Fruit fly (Drosophila melanogaster): ENCODE measurements around the gene CG10561.
A peak's percentile ranks its signal among the peaks of the same experiment; 100 is the strongest.

The CG10561 gene

DNA sequence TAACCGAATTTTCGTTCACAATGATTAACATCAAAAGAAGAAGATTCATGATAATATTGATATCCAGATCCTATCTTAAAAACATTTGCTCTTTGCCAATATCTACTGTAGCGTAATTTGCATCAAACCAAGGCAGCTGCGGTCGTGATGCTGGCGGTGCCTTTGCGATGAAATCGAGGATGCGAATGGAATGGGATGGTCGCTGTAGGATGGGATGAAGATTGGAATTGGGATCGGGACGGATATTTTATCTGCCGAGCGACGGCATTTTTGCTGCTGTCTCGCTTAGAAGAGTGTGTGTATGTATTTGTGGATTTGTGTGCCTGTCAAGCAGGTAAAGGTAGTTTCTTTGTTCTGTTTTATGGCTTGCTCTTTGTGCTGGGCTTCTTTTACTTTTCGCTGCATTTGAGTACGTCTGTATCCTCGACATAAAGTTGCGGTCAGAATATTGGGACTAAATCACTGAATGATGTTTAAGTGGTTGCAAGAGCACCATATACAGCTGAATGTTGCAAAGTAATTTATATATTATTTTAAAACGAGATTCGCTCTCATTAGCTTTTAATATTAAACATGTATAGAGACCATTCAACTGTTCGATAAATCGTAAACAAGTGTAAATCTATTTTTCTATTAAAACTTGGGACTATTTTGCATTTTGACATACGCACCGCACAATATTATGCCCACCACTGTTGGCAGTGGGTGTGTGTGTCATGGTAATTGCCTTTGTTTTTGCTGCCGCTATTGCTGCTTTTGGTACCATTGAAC, 48.3 kb downstream of the CG10561 start:
- TF ChIP-seq h (optimal IDR thresholded peaks at IDR 0.05) (no peak), CG15479 (GFP tag; optimal IDR thresholded peaks at IDR 0.05) (peak; percentile 96), D (optimal IDR thresholded peaks at IDR 0.05) (peak; percentile 27), D (GFP tag; optimal IDR thresholded peaks at IDR 0.05) (no peak), corto (GFP tag; optimal IDR thresholded peaks at IDR 0.05) (peak; percentile 48), mam (GFP tag; optimal IDR thresholded peaks at IDR 0.05) (no peak), grau (tag; optimal IDR thresholded peaks at IDR 0.05) (peak; percentile 17), pan (optimal IDR thresholded peaks at IDR 0.05) (no peak), pan (GFP tag; optimal IDR thresholded peaks at IDR 0.05 in 1 of 2, IDR thresholded peaks at IDR 0.05 in 1 of 2) (peak in 1 of 2 experiments; percentile 12), tll (GFP tag; optimal IDR thresholded peaks at IDR 0.05) (peak in 1 of 2 experiments; percentile 37), gsb-n (tag; optimal IDR thresholded peaks at IDR 0.05) (no peak), CG17612 (GFP tag; IDR thresholded peaks at IDR 0.05) (no peak), CG18262 (tag; optimal IDR thresholded peaks at IDR 0.05) (peak; percentile 16), inv (GFP tag; IDR thresholded peaks at IDR 0.05; ENCODE audit: partially characterized antibody) (no peak), CG2199 (GFP tag; IDR thresholded peaks at IDR 0.05) (peak; percentile 55; the same call in 2 of the 3 replicates), CG7963 (GFP tag; IDR thresholded peaks at IDR 0.05; ENCODE audit: partially characterized antibody) (no peak), pfk (GFP tag; optimal IDR thresholded peaks at IDR 0.05) (peak; percentile 69), lbe (GFP tag; optimal IDR thresholded peaks at IDR 0.05) (peak; percentile 46), sens (GFP tag) (peak; percentile 53), cad (GFP tag; optimal IDR thresholded peaks at IDR 0.05) (peak; percentile 82), CG15073 (GFP tag; optimal IDR thresholded peaks at IDR 0.05) (peak; percentile 94), bcd (GFP tag; optimal IDR thresholded peaks at IDR 0.05) (no peak), CG6254 (GFP tag; optimal IDR thresholded peaks at IDR 0.05) (peak; percentile 7), Rfx (GFP tag; IDR thresholded peaks at IDR 0.05) (0 out of 2 replicates have a peak, but pooled peaks have one; percentile 4)

- TF ChIP-seq ci (GFP tag; IDR thresholded peaks at IDR 0.05): 0 out of 3 replicates have a peak, but pooled peaks have one; percentile 18
- TF ChIP-seq seq (GFP tag; IDR thresholded peaks at IDR 0.05): 0 out of 2 replicates have a peak, but pooled peaks have one; percentile 18
- no peak for TF ChIP-seq vnd (GFP tag; IDR thresholded peaks at IDR 0.05; ENCODE audit: partially characterized antibody)
- no peak for TF ChIP-seq repo (GFP tag; optimal IDR thresholded peaks at IDR 0.05)
- peak; percentile 14; the same call in 1 of the 3 replicates for TF ChIP-seq CG17361 (GFP tag; IDR thresholded peaks at IDR 0.05)
- TF ChIP-seq vvl (GFP tag; IDR thresholded peaks at IDR 0.05): 0 out of 2 replicates have a peak, but pooled peaks have one; percentile 6
- no peak for TF ChIP-seq B-H2 (GFP tag; optimal IDR thresholded peaks at IDR 0.05)
- TF ChIP-seq Ptx1 (GFP tag; IDR thresholded peaks at IDR 0.05): 0 out of 2 replicates have a peak, but pooled peaks have one; percentile 22
- TF ChIP-seq gem (tag; optimal IDR thresholded peaks at IDR 0.05): no peak
- TF ChIP-seq CG4404 (GFP tag; IDR thresholded peaks at IDR 0.05): no peak
- TF ChIP-seq CG1024 (GFP tag; IDR thresholded peaks at IDR 0.05): no peak
- no peak for TF ChIP-seq CG8388 (GFP tag; optimal IDR thresholded peaks at IDR 0.05)
- TF ChIP-seq Drgx (GFP tag; IDR thresholded peaks at IDR 0.05): 0 out of 2 replicates have a peak, but pooled peaks have one; percentile 22
- TF ChIP-seq Hr78 (GFP tag; optimal IDR thresholded peaks at IDR 0.05): no peak
- peak; percentile 74 for TF ChIP-seq gsb-n (tag; optimal IDR thresholded peaks at IDR 0.05)
- no peak for TF ChIP-seq CG7963 (GFP tag; IDR thresholded peaks at IDR 0.05; ENCODE audit: partially characterized antibody)
- TF ChIP-seq Hr3 (GFP tag; optimal IDR thresholded peaks at IDR 0.05): no peak
- TF ChIP-seq CG30403 (GFP tag; optimal IDR thresholded peaks at IDR 0.05): peak; percentile 7
- TF ChIP-seq Rfx (GFP tag; IDR thresholded peaks at IDR 0.05): no peak
- TF ChIP-seq pb (GFP tag; optimal IDR thresholded peaks at IDR 0.05): no peak
- TF ChIP-seq CG2199 (GFP tag; IDR thresholded peaks at IDR 0.05): peak; percentile 74; the same call in 1 of the 3 replicates
- TF ChIP-seq twi (tag; optimal IDR thresholded peaks at IDR 0.05): peak; percentile 17
- no peak for TF ChIP-seq HLHmδ (GFP tag; optimal IDR thresholded peaks at IDR 0.05)
- TF ChIP-seq CG12942 (GFP tag; optimal IDR thresholded peaks at IDR 0.05): no peak
- TF ChIP-seq CG31441 (GFP tag; IDR thresholded peaks at IDR 0.05): peak; percentile 27; the same call in 1 of the 2 replicates
- no peak for TF ChIP-seq Lpt (GFP tag; optimal IDR thresholded peaks at IDR 0.05)
- TF ChIP-seq grau (tag; optimal IDR thresholded peaks at IDR 0.05): peak; percentile 86
- no peak for TF ChIP-seq dati (GFP tag; IDR thresholded peaks at IDR 0.05)
These were observed 49.2 kb downstream of the CG10561 start for dm6 chr2L:19163143-19163974.

Measured in whole organism, embryonic.